Worm (Caenorhabditis elegans): ENCODE measurements around the gene scl-19.

scl-19 gene

ce11 chrV:18734381-18734780 lies 2.6 kb downstream of the scl-19 start, which contains the start of gene scl-20:
scl-20 (minus strand) TSS chrV:18734481.
- TF ChIP-seq ztf-4 (tag; optimal IDR thresholded peaks at IDR 0.05) (no peak), nhr-25 (tag; optimal IDR thresholded peaks at IDR 0.05) (no peak), mbf-1 (tag; optimal IDR thresholded peaks at IDR 0.05) (no peak), elt-1 (tag; optimal IDR thresholded peaks at IDR 0.05) (no peak), nhr-11 (tag; optimal IDR thresholded peaks at IDR 0.05) (no peak), lin-11 (tag; optimal IDR thresholded peaks at IDR 0.05) (no peak), mab-5 (tag; optimal IDR thresholded peaks at IDR 0.05) (no peak)

- no peak for TF ChIP-seq ceh-82 (tag; optimal IDR thresholded peaks at IDR 0.05)
- TF ChIP-seq ama-1 (optimal IDR thresholded peaks at IDR 0.05) = no peak
- no peak for TF ChIP-seq gmeb-1 (tag; optimal IDR thresholded peaks at IDR 0.05)
- no peak for TF ChIP-seq R02D3.7 (tag; optimal IDR thresholded peaks at IDR 0.05)
- no peak for TF ChIP-seq sma-3 (GFP tag; optimal IDR thresholded peaks at IDR 0.05)
- TF ChIP-seq nhr-11 (tag; optimal IDR thresholded peaks at IDR 0.05) = no peak
- no peak for TF ChIP-seq nhr-21 (tag; optimal IDR thresholded peaks at IDR 0.05)
- no peak for TF ChIP-seq ceh-16 (tag; optimal IDR thresholded peaks at IDR 0.05)
- no peak for TF ChIP-seq elt-3 (tag; optimal IDR thresholded peaks at IDR 0.05)
These were observed 5.9 kb downstream of the scl-19 start for ce11 chrV:18737646-18738045.

ce11 chrV:18742108-18742507 lies 10.3 kb downstream of the scl-19 start, which contains the start of gene clec-250:
clec-250 (minus strand) TSS chrV:18742208.
- TF ChIP-seq egl-27 (tag; optimal IDR thresholded peaks at IDR 0.05) = no peak
- no peak for TF ChIP-seq mab-5 (tag; optimal IDR thresholded peaks at IDR 0.05)
- TF ChIP-seq nhr-237 (tag; optimal IDR thresholded peaks at IDR 0.05) = no peak
- no peak for TF ChIP-seq alr-1 (tag; optimal IDR thresholded peaks at IDR 0.05)
- no peak for TF ChIP-seq unc-55 (GFP tag; optimal IDR thresholded peaks at IDR 0.05)
- no peak for TF ChIP-seq mdl-1 (tag; optimal IDR thresholded peaks at IDR 0.05)
- TF ChIP-seq ama-1 (optimal IDR thresholded peaks at IDR 0.05) = no peak
- no peak for TF ChIP-seq C34F6.9 (tag; optimal IDR thresholded peaks at IDR 0.05)
- no peak for TF ChIP-seq R02D3.7 (tag; optimal IDR thresholded peaks at IDR 0.05)
- no peak for TF ChIP-seq ceh-82 (tag; optimal IDR thresholded peaks at IDR 0.05)
- no peak for TF ChIP-seq peb-1 (tag; optimal IDR thresholded peaks at IDR 0.05)
- TF ChIP-seq lsy-2 (tag; optimal IDR thresholded peaks at IDR 0.05) = no peak
- TF ChIP-seq ztf-4 (tag; optimal IDR thresholded peaks at IDR 0.05) = no peak
- no peak for TF ChIP-seq ztf-11 (tag; optimal IDR thresholded peaks at IDR 0.05)
- no peak for TF ChIP-seq ztf-1 (GFP tag; conservative IDR thresholded peaks at IDR 0.05)
- TF ChIP-seq nhr-77 (tag; optimal IDR thresholded peaks at IDR 0.05) = no peak
- no peak for TF ChIP-seq lin-13 (GFP tag; optimal IDR thresholded peaks at IDR 0.05)
- TF ChIP-seq ZK546.5 (tag; optimal IDR thresholded peaks at IDR 0.05) = no peak
- no peak for TF ChIP-seq sma-9 (GFP tag; optimal IDR thresholded peaks at IDR 0.05)
- no peak for TF ChIP-seq sma-9 (tag; optimal IDR thresholded peaks at IDR 0.05)
- no peak for TF ChIP-seq aly-2 (tag; optimal IDR thresholded peaks at IDR 0.05)

- TF ChIP-seq unc-39 (tag; optimal IDR thresholded peaks at IDR 0.05) (no peak), R02D3.7 (tag; optimal IDR thresholded peaks at IDR 0.05) (no peak), mbf-1 (tag; optimal IDR thresholded peaks at IDR 0.05) (no peak), ztf-1 (GFP tag; conservative IDR thresholded peaks at IDR 0.05) (no peak), unc-62 (GFP tag; optimal IDR thresholded peaks at IDR 0.05) (no peak), fos-1 (tag; optimal IDR thresholded peaks at IDR 0.05) (no peak), nhr-11 (tag; optimal IDR thresholded peaks at IDR 0.05) (no peak)
These were observed 15.3 kb downstream of the scl-19 start, which contains the start of gene clec-251 for ce11 chrV:18746937-18747660. clec-251 (minus strand) TSS chrV:18746987.

ce11 chrV:18748726-18749125 lies 16.9 kb downstream of the scl-19 start, which contains the start of gene clec-252:
clec-252 (minus strand) TSS chrV:18748826.
- TF ChIP-seq ama-1 (optimal IDR thresholded peaks at IDR 0.05) (no peak), mdl-1 (tag; optimal IDR thresholded peaks at IDR 0.05) (no peak), unc-55 (GFP tag; optimal IDR thresholded peaks at IDR 0.05) (no peak), nhr-77 (tag; optimal IDR thresholded peaks at IDR 0.05) (no peak), nhr-11 (tag; optimal IDR thresholded peaks at IDR 0.05) (no peak), dmd-4 (tag; optimal IDR thresholded peaks at IDR 0.05) (no peak), lin-13 (GFP tag; optimal IDR thresholded peaks at IDR 0.05) (no peak), sma-3 (GFP tag; optimal IDR thresholded peaks at IDR 0.05) (no peak), ztf-11 (tag; optimal IDR thresholded peaks at IDR 0.05) (no peak), peb-1 (tag; optimal IDR thresholded peaks at IDR 0.05) (no peak), snpc-4 (tag; optimal IDR thresholded peaks at IDR 0.05) (no peak)
